Fruit fly (Drosophila melanogaster): ENCODE results near the gene Adss.
A peak's percentile ranks its signal among the peaks of the same experiment; 100 is the strongest.

DNA sequence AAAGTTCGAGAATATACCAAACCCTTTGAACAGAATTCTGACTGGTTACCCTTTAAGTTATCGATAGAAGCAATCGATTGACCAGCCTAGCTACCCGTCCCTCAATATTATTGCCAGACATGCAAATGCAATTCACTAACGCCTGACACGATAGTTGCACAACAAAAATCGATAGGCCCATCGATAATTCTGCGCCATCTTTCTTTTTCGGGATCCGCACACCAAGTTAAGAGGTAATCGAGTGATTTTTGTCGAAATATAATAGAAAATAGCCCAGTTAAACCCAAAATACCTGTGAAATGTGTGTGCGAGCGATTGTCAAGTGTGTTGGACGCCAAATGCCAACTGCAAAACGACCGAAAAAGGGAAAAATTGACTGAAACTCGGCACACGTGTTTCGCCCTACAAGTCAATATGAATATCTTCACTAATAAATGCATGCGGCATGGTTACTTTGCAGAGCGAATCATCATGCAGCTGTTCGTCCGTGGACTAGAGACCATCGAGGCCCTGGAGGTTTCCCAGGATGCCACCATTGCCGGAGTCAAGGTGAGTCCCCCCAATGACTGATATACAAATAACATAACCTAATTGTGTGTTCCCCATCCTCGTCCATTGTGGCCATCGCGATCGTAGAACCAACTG lies 20.1 kb upstream of the Adss start, which contains the start of gene RpS30:
- TF ChIP-seq Hmr (GFP tag; optimal IDR thresholded peaks at IDR 0.05) (peak; percentile 78), otp (GFP tag; IDR thresholded peaks at IDR 0.05) (no peak), pzg (GFP tag; optimal IDR thresholded peaks at IDR 0.05) (peak; percentile 99), CG3838 (GFP tag; optimal IDR thresholded peaks at IDR 0.05) (no peak)
